Worm (Caenorhabditis elegans) whole organism, dauer: Measurements from ENCODE around the gene Y39A3CL.4.

ENCODE experiments used
- unc-62 ChIP-seq: sonication (generic microtip); optimal IDR thresholded peaks from 2 replicates; lab custom pipeline; 2017; ENCODE audit warnings: missing biosample characterization, missing genetic modification reagents, missing genetic modification characterization

Y39A3CL.4 gene

ce11 chrIII:1777969-1778368 lies at the start of gene Y39A3CL.4:
TSS of gene Y39A3CL.4 (minus strand) at chrIII:1778069.
- no peak for TF ChIP-seq unc-62 (GFP tag; lab: Kevin White, UChicago)

DNA sequence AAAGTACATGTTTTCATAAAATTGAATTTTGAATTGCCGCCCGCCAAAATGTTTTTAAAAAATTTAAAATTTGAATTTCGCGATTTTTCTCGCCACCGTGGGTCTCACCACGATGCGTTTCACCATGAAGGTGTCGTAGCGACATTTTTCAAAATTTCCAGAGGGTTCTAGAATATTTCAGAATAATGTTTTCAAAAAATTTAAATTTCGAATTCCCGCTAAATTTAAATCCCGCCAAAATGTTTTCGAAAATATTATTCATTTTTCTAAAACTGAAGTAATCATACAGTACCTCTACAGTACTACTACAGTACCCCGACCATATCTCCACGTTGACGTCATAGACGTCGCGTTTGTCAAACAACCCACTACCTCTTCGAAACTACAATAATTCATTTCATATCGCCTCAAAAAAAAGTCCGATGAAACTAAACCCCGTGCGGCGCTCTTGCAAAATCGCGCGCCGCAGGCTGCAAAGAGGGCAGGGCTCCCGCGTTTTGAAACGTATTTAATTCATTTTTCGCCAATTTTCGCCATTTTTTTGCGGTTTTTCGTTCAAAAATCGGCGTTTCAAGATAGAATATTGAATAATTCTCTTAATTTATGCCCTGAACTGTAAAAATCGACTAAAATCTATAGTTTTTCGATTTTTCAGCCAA lies 46.5 kb upstream of the Y39A3CL.4 start, which contains the start of the genes pvf-1 and Y39A3CL.7:
pvf-1 (minus strand) TSS at position 51 of the 659 bp plus-strand sequence.
Y39A3CL.7 (plus strand) TSS at position 656 of the 659 bp plus-strand sequence.
- TF ChIP-seq unc-62 (GFP tag; lab: Kevin White, UChicago), result no peak

ce11 chrIII:1819049-1819597 lies 41.3 kb upstream of the Y39A3CL.4 start:
- TF ChIP-seq unc-62 (GFP tag; lab: Kevin White, UChicago), result no peak

- TF ChIP-seq unc-62 (GFP tag; lab: Kevin White, UChicago), result no peak
Measured at ce11 chrIII:1818001-1818655, 40.3 kb upstream of the Y39A3CL.4 start, which contains the start of gene clp-4. TSS of gene clp-4 (minus strand) at chrIII:1818323.

ce11 chrIII:1814285-1814684 lies 36.4 kb upstream of the Y39A3CL.4 start:
- no peak for TF ChIP-seq unc-62 (GFP tag; lab: Kevin White, UChicago)

- TF ChIP-seq unc-62 (GFP tag; lab: Kevin White, UChicago), result no peak
Measured at ce11 chrIII:1806183-1806798, 28.4 kb upstream of the Y39A3CL.4 start.

DNA sequence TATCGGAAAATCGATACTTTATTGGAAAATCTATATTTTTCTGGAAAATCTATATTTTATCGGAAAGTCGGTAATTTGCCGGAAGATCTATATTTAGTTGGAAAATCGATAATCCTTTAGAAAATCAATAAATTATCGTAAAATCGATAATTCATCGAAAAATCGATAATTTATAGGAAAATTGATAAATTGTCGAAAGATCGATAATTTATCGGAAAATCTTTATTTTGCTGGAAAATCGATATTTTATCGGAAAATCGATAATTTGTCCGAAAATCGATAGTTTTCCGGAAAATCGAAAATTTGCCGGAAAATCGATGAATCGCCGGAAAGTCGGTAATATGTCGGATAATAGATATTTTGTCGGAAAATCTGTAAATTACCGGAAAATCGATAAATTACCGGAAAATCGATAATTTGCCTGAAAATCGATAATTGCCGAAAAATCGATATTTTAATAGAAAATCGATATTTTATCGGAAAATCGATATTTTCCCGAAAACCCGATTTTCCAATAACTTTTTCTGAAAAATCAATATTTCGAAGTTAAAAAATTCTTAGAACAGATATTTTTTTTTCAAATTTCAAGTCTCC lies 27.6 kb upstream of the Y39A3CL.4 start:
- TF ChIP-seq unc-62 (GFP tag; lab: Kevin White, UChicago), result no peak

ce11 chrIII:1804477-1804876 lies 26.6 kb upstream of the Y39A3CL.4 start:
- no peak for TF ChIP-seq unc-62 (GFP tag; lab: Kevin White, UChicago)

DNA sequence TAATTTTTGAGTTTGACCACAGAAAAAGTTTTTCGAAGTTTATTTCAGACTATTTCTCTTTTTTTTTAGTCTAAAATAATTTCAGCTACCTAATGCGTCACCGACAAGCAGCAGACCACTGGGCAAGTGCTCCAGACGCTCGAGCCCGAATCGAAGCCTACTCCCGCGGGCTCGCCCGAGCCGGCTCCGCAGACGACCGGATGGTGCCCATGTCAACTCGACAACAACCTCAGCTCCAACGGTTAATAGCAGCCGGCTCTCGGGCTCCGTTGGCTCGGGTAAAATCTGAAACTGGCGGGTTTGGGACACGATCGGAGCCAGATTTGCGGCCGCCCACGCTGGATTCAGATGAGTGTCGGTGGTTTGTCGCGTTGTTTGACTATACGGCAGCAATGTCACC lies 25.1 kb upstream of the Y39A3CL.4 start:
- TF ChIP-seq unc-62 (GFP tag; lab: Kevin White, UChicago), result no peak

DNA sequence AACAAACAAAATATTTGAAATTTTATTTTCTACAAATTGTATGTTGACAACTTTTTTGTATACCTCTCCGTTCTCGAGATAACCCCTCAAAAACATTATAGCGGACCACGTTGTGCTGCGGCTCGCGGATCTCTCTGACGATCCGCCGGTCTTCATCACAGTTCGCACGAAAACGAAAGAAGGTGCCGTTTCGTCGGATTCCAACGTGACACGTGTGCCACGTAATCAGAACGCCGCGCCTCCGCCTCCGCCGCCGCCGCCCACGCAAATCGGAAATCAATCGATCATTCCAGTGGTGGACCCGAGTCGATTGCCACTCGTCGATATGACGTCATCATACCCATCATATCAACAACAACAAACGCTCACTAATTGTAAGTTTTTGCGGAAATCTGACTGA lies 21.5 kb upstream of the Y39A3CL.4 start:
- no peak for TF ChIP-seq unc-62 (GFP tag; lab: Kevin White, UChicago)

DNA sequence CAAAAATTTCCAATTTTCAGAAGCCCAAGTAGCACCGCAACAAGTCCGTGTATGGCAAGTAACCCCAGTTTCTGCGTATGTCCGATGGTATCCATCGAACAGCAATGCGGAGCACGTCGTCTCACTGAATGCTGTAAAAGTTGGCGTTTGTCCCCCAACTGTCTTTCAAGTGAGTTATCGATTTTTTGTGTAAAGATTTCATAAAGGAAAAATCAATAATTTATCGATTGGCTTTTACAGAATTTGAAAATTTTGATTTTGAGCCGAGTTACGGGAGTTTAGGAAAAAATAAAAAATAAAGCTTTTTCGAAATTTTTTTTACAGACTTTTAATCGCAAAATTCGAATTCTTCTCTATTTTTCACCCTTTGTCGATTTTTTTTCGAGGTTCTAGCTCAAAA lies 16.2 kb upstream of the Y39A3CL.4 start:
- no peak for TF ChIP-seq unc-62 (GFP tag; lab: Kevin White, UChicago)

- no peak for TF ChIP-seq unc-62 (GFP tag; lab: Kevin White, UChicago)
Measured at ce11 chrIII:1793416-1793815, 15.5 kb upstream of the Y39A3CL.4 start.

ce11 chrIII:1791949-1792348 lies 14.1 kb upstream of the Y39A3CL.4 start:
- TF ChIP-seq unc-62 (GFP tag; lab: Kevin White, UChicago), result no peak

- TF ChIP-seq unc-62 (GFP tag; lab: Kevin White, UChicago), result no peak
Measured at ce11 chrIII:1788972-1789371, 11.1 kb upstream of the Y39A3CL.4 start.

ce11 chrIII:1788033-1788432 lies 10.2 kb upstream of the Y39A3CL.4 start, which contains the start of gene rimb-1:
TSS of gene rimb-1 (plus strand) at chrIII:1788333.
- TF ChIP-seq unc-62 (GFP tag; lab: Kevin White, UChicago), result no peak

DNA sequence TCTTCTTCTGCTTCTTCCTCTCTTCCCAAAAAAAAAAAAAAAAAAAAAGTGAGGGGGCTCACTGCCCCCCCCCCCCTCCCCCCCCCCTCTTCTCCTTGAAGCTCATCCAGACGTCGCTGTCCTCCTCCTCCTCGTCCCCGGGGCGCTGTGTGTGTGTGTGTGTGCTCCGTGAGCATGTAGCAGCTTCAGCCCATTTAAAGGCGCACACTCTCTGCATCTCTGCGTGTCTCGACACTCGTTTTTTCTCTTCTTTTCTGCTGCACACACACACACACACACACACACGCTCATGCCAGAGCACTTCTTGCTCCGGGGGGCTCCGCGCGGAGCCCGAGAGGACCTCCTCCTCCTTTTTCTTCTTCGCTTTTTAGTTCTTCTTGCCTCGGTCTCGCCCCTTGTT lies 7.9 kb upstream of the Y39A3CL.4 start:
- no peak for TF ChIP-seq unc-62 (GFP tag; lab: Kevin White, UChicago)
